Fruit fly (Drosophila melanogaster) whole organism, wandering third instar larva: ENCODE results near the gene kek5.
A peak's percentile ranks its signal among the peaks of the same experiment; 100 is the strongest.

Source experiments
- Abd-B ChIP-seq: fragments of >200 bp; optimal IDR thresholded peaks from 2 replicates; lab custom pipeline; 2017; ENCODE audit warnings: missing biosample characterization, missing genetic modification characterization
- CG32264 ChIP-seq: fragments of 200-800 bp; sonication (Bioruptor generic); optimal IDR thresholded peaks from 2 replicates; lab custom pipeline; 2016; ENCODE audit warnings: missing biosample characterization, missing genetic modification characterization
- CG9705 ChIP-seq: fragments of 200-800 bp; sonication (Bioruptor generic); optimal IDR thresholded peaks from 2 replicates; lab custom pipeline; 2018; ENCODE audit warnings: missing biosample characterization, mild to moderate bottlenecking, missing genetic modification characterization
- CrebA ChIP-seq: fragments of 200-800 bp; sonication (Bioruptor generic); optimal IDR thresholded peaks from 2 replicates; lab custom pipeline; 2016; ENCODE audit warnings: missing biosample characterization, mild to moderate bottlenecking, missing genetic modification characterization, borderline replicate concordance
- Dfd ChIP-seq: fragments of >200 bp; optimal IDR thresholded peaks from 2 replicates; lab custom pipeline; 2017; ENCODE audit warnings: missing biosample characterization, missing genetic modification characterization
- Dif ChIP-seq: fragments of 200-275, 200-300 bp; sonication (Bioruptor generic); optimal IDR thresholded peaks from 2 replicates; lab custom pipeline; 2018; ENCODE audit warnings: missing biosample characterization, missing genetic modification characterization; ENCODE audit not compliant: partially characterized antibody
- HLH106 ChIP-seq: fragments of 200-800 bp; optimal IDR thresholded peaks from 3 replicates; lab custom pipeline; 2019; ENCODE audit warnings: missing biosample characterization, mild to moderate bottlenecking, missing genetic modification characterization, moderate library complexity
- Hnf4 ChIP-seq: fragments of 200-800 bp; sonication (Bioruptor generic); optimal IDR thresholded peaks from 2 replicates; lab custom pipeline; 2016; ENCODE audit warnings: missing biosample characterization, mild to moderate bottlenecking, missing genetic modification characterization
- Hr78 ChIP-seq: fragments of >200 bp; optimal IDR thresholded peaks from 2 replicates; lab custom pipeline; 2017; ENCODE audit warnings: missing biosample characterization, missing genetic modification characterization
- Jra ChIP-seq: sonication (Bioruptor generic); optimal IDR thresholded peaks from 2 replicates; lab custom pipeline; 2016; ENCODE audit warnings: missing biosample characterization, missing genetic modification characterization
- Myc ChIP-seq: fragments of >200 bp; optimal IDR thresholded peaks from 2 replicates; lab custom pipeline; 2017
- N ChIP-seq: fragments of >200 bp; optimal IDR thresholded peaks from 2 replicates; lab custom pipeline; 2018; ENCODE audit warnings: missing biosample characterization, missing external identifiers, missing genetic modification characterization
- OdsH ChIP-seq: fragments of 200-800 bp; sonication (Bioruptor generic); optimal IDR thresholded peaks from 2 replicates; lab custom pipeline; 2016; ENCODE audit warnings: missing biosample characterization, mild to moderate bottlenecking, missing genetic modification characterization
- Rel ChIP-seq, 2 experiments: fragments of 200-800 bp; sonication (Bioruptor generic) in 1 of 2; optimal IDR thresholded peaks; 2 replicates in 1 of 2; 3 replicates in 1 of 2; lab custom pipeline; 2016 to 2019; ENCODE audit warnings: mild to moderate bottlenecking in 2 of 2, missing biosample characterization in 2 of 2, missing genetic modification characterization in 2 of 2, moderate library complexity in 1 of 2
- Sp1 ChIP-seq: fragments of 200-800 bp; sonication (Bioruptor generic); optimal IDR thresholded peaks from 3 replicates; lab custom pipeline; 2019; ENCODE audit warnings: missing biosample characterization, mild to moderate bottlenecking, missing genetic modification characterization, moderate library complexity
- Vsx2 ChIP-seq: fragments of 200-300, 225-300 bp; sonication (Bioruptor generic); optimal IDR thresholded peaks from 2 replicates; lab custom pipeline; 2018; ENCODE audit warnings: missing biosample characterization, missing genetic modification characterization; ENCODE audit not compliant: partially characterized antibody
- br ChIP-seq: fragments of 200-800 bp; sonication (Bioruptor generic); optimal IDR thresholded peaks from 2 replicates; lab custom pipeline; 2016; ENCODE audit warnings: missing biosample characterization, missing genetic modification characterization
- brk ChIP-seq: fragments of 200-800 bp; sonication (Bioruptor generic); optimal IDR thresholded peaks from 2 replicates; lab custom pipeline; 2016; ENCODE audit warnings: missing biosample characterization, mild to moderate bottlenecking, missing genetic modification characterization
- dl ChIP-seq, 2 experiments: fragments of 175-275, 200-275 bp in 1 of 2; fragments of 200-275 bp in 1 of 2; sonication (Bioruptor generic); optimal IDR thresholded peaks; lab custom pipeline; 2018; ENCODE audit warnings: mild to moderate bottlenecking in 2 of 2, missing biosample characterization in 2 of 2, missing genetic modification characterization in 2 of 2, moderate library complexity in 2 of 2; ENCODE audit not compliant: partially characterized antibody in 2 of 2, insufficient read depth in 1 of 2
- dmrt93B ChIP-seq: fragments of 200-800 bp; sonication (Bioruptor generic); optimal IDR thresholded peaks from 2 replicates; lab custom pipeline; 2018; ENCODE audit warnings: missing biosample characterization, mild to moderate bottlenecking, missing genetic modification characterization
- dsf ChIP-seq: sonication (Bioruptor generic); optimal IDR thresholded peaks from 2 replicates; lab custom pipeline; 2016; ENCODE audit warnings: missing biosample characterization, missing genetic modification characterization, borderline replicate concordance
- ey ChIP-seq: fragments of 200-800 bp; sonication (Bioruptor generic); optimal IDR thresholded peaks from 2 replicates; lab custom pipeline; 2016; ENCODE audit warnings: missing biosample characterization, missing genetic modification characterization
- foxo ChIP-seq, 2 experiments: fragments of 200-800 bp; sonication (Bioruptor generic); optimal IDR thresholded peaks; 2 replicates in 1 of 2; 3 replicates in 1 of 2; lab custom pipeline; 2016 to 2017; ENCODE audit warnings: missing biosample characterization in 2 of 2, missing genetic modification characterization in 2 of 2
- fru ChIP-seq: fragments of 200-800 bp; sonication (Bioruptor generic); optimal IDR thresholded peaks from 3 replicates; lab custom pipeline; 2016; ENCODE audit warnings: missing biosample characterization, mild to moderate bottlenecking, missing genetic modification characterization
- h ChIP-seq: fragments of 200-800 bp; sonication (Bioruptor generic); optimal IDR thresholded peaks from 3 replicates; lab custom pipeline; 2016; ENCODE audit warnings: missing biosample characterization, mild to moderate bottlenecking, missing genetic modification characterization
- jim ChIP-seq: fragments of 175-275, 200-325 bp; sonication (Bioruptor generic); optimal IDR thresholded peaks from 2 replicates; lab custom pipeline; 2016; ENCODE audit warnings: missing biosample characterization, mild to moderate bottlenecking, missing genetic modification characterization
- lola ChIP-seq: fragments of >200 bp; optimal IDR thresholded peaks from 2 replicates; lab custom pipeline; 2017; ENCODE audit warnings: missing biosample characterization, missing genetic modification characterization
- pan ChIP-seq: fragments of >200 bp; optimal IDR thresholded peaks from 2 replicates; lab custom pipeline; 2017
- psq ChIP-seq: fragments of 200-800 bp; sonication (Bioruptor generic); optimal IDR thresholded peaks from 3 replicates; lab custom pipeline; 2017; ENCODE audit warnings: missing biosample characterization, mild to moderate bottlenecking, missing genetic modification characterization, moderate library complexity
- rgr ChIP-seq: fragments of 200-800 bp; sonication (Bioruptor generic); optimal IDR thresholded peaks from 3 replicates; lab custom pipeline; 2016; ENCODE audit warnings: missing biosample characterization, mild to moderate bottlenecking, missing genetic modification characterization
- sage ChIP-seq: fragments of 200-800 bp; sonication (Bioruptor generic); optimal IDR thresholded peaks from 2 replicates; lab custom pipeline; 2016; ENCODE audit warnings: missing biosample characterization, mild to moderate bottlenecking, missing genetic modification characterization
- sv ChIP-seq: fragments of 200-800 bp; sonication (Bioruptor generic); optimal IDR thresholded peaks from 3 replicates; lab custom pipeline; 2016; ENCODE audit warnings: missing biosample characterization, missing genetic modification characterization
- tai ChIP-seq: sonication (Bioruptor generic); optimal IDR thresholded peaks from 2 replicates; lab custom pipeline; 2016; ENCODE audit warnings: missing biosample characterization, missing genetic modification characterization
- woc ChIP-seq: sonication (Bioruptor generic); optimal IDR thresholded peaks from 2 replicates; lab custom pipeline; 2016; ENCODE audit warnings: missing biosample characterization, mild to moderate bottlenecking, missing genetic modification characterization

kek5 gene

dm6 chrX:19358948-19359506 lies 6.0 kb downstream of the kek5 start:
- TF ChIP-seq dl (GFP tag; optimal IDR thresholded peaks at IDR 0.05; lab: Kevin White, UChicago; ENCODE audit: insufficient read depth in 1 of 2, partially characterized antibody in 2 of 2) (peak in 1 of 2 experiments; percentile 11), psq (GFP tag; lab: Kevin White, UChicago) (peak; percentile 49), br (GFP tag; lab: Kevin White, UChicago) (no peak), jim (GFP tag; lab: Kevin White, UChicago) (no peak), fru (GFP tag; lab: Kevin White, UChicago) (peak; percentile 88), tai (GFP tag; lab: Kevin White, UChicago) (no peak)

dm6 chrX:19360735-19361405 lies 7.9 kb downstream of the kek5 start:
- TF ChIP-seq psq (GFP tag; lab: Kevin White, UChicago) (peak; percentile 91), fru (GFP tag; lab: Kevin White, UChicago) (peak; percentile 21), Rel (GFP tag; optimal IDR thresholded peaks at IDR 0.05; lab: Kevin White, UChicago) (no peak), Rel (tag; optimal IDR thresholded peaks at IDR 0.05; lab: Kevin White, UChicago) (peak; percentile 94), pan (lab: Kevin White, UChicago) (no peak), Vsx2 (peak; percentile 60), dl (GFP tag; optimal IDR thresholded peaks at IDR 0.05; lab: Kevin White, UChicago; ENCODE audit: insufficient read depth in 1 of 2, partially characterized antibody in 2 of 2) (peak; percentile 79 to 94), OdsH (GFP tag; lab: Kevin White, UChicago) (no peak), Dif (GFP tag; lab: Kevin White, UChicago) (peak; percentile 86)

- TF ChIP-seq Vsx2 (no peak), Abd-B (no peak), sage (GFP tag; lab: Kevin White, UChicago) (peak; percentile 3), CG32264 (GFP tag; lab: Kevin White, UChicago) (peak; percentile 48), h (GFP tag; lab: Kevin White, UChicago) (peak; percentile 85), woc (GFP tag; lab: Kevin White, UChicago) (peak; percentile 64), Hnf4 (GFP tag; lab: Kevin White, UChicago) (peak; percentile 55), foxo (GFP tag; optimal IDR thresholded peaks at IDR 0.05; lab: Kevin White, UChicago) (peak in 1 of 2 experiments; percentile 10), lola (GFP tag; lab: Kevin White, UChicago) (no peak), br (GFP tag; lab: Kevin White, UChicago) (peak; percentile 80), HLH106 (tag; lab: Kevin White, UChicago) (peak; percentile 71), OdsH (GFP tag; lab: Kevin White, UChicago) (peak; percentile 77), Rel (GFP tag; optimal IDR thresholded peaks at IDR 0.05; lab: Kevin White, UChicago) (peak; percentile 25), Rel (tag; optimal IDR thresholded peaks at IDR 0.05; lab: Kevin White, UChicago) (no peak), CrebA (GFP tag; lab: Kevin White, UChicago) (no peak), brk (GFP tag; lab: Kevin White, UChicago) (peak; percentile 52), dsf (GFP tag; lab: Kevin White, UChicago) (no peak), sv (no peak), ey (GFP tag; lab: Kevin White, UChicago) (peak; percentile 85), Sp1 (GFP tag; lab: Kevin White, UChicago) (peak; percentile 74), psq (GFP tag; lab: Kevin White, UChicago) (peak; percentile 68), Dfd (GFP tag; lab: Kevin White, UChicago) (no peak), dmrt93B (GFP tag; lab: Kevin White, UChicago) (peak; percentile 57), rgr (GFP tag; lab: Kevin White, UChicago) (peak; percentile 85)
- TF ChIP-seq, all 38 proteins: peak for 16
These were observed 8.5 kb downstream of the kek5 start for dm6 chrX:19361406-19361859.

dm6 chrX:19364034-19364433 lies 11.1 kb downstream of the kek5 start:
- TF ChIP-seq lola (GFP tag; lab: Kevin White, UChicago), result no peak
- no peak for TF ChIP-seq Hr78
- TF ChIP-seq fru (GFP tag; lab: Kevin White, UChicago), result no peak
- TF ChIP-seq CG32264 (GFP tag; lab: Kevin White, UChicago), result no peak
- TF ChIP-seq Dfd (GFP tag; lab: Kevin White, UChicago), result no peak
- no peak for TF ChIP-seq jim (GFP tag; lab: Kevin White, UChicago)
- TF ChIP-seq CrebA (GFP tag; lab: Kevin White, UChicago), result no peak
- TF ChIP-seq Jra (GFP tag; lab: Kevin White, UChicago), result no peak
- no peak for TF ChIP-seq Dif (GFP tag; lab: Kevin White, UChicago)
- no peak for TF ChIP-seq Sp1 (GFP tag; lab: Kevin White, UChicago)
- TF ChIP-seq dl (GFP tag; optimal IDR thresholded peaks at IDR 0.05; lab: Kevin White, UChicago; ENCODE audit: insufficient read depth in 1 of 2, partially characterized antibody in 2 of 2), result no peak
- no peak for TF ChIP-seq Myc
- no peak for TF ChIP-seq CG9705 (GFP tag; lab: Kevin White, UChicago)
- no peak for TF ChIP-seq rgr (GFP tag; lab: Kevin White, UChicago)
- no peak for TF ChIP-seq sv
- no peak for TF ChIP-seq N (GFP tag; lab: Kevin White, UChicago)
